Fruit fly (Drosophila melanogaster) whole organism, embryonic: Measurements from ENCODE around the gene GatB.

Experiments used
- Abd-B ChIP-seq: fragments of 200-800 bp; sonication (Bioruptor generic); optimal IDR thresholded peaks from 2 replicates; lab custom pipeline; 2018; ENCODE audit warnings: missing biosample characterization, mild to moderate bottlenecking, missing genetic modification characterization, moderate library complexity
- Antp ChIP-seq: fragments of 200-800 bp; sonication (Bioruptor generic); optimal IDR thresholded peaks from 3 replicates; lab custom pipeline; 2016; ENCODE audit warnings: missing biosample characterization, missing genetic modification characterization
- Atf3 ChIP-seq: fragments of 200-800 bp; sonication (Bioruptor generic); optimal IDR thresholded peaks from 3 replicates; lab custom pipeline; 2016; ENCODE audit warnings: missing biosample characterization, missing genetic modification characterization
- Bteb2 ChIP-seq: fragments of 200-800 bp; sonication (Bioruptor generic); optimal IDR thresholded peaks from 2 replicates; lab custom pipeline; 2016; ENCODE audit warnings: missing biosample characterization, missing genetic modification characterization
- CG10274 ChIP-seq: fragments of 200-800 bp; sonication (Bioruptor generic); optimal IDR thresholded peaks from 3 replicates; lab custom pipeline; 2017; ENCODE audit warnings: missing biosample characterization, mild to moderate bottlenecking, missing genetic modification characterization
- CG10543 ChIP-seq: fragments of 200-800 bp; sonication (Bioruptor generic); optimal IDR thresholded peaks from 3 replicates; lab custom pipeline; 2017; ENCODE audit warnings: missing biosample characterization, mild to moderate bottlenecking, missing genetic modification characterization, moderate library complexity
- CG11398 ChIP-seq: fragments of 200-800 bp; sonication (Bioruptor generic); optimal IDR thresholded peaks from 2 replicates; lab custom pipeline; 2016; ENCODE audit warnings: missing biosample characterization, missing genetic modification characterization
- CG11504 ChIP-seq: fragments of 200-800 bp; sonication (Bioruptor generic); optimal IDR thresholded peaks from 3 replicates; lab custom pipeline; 2019; ENCODE audit warnings: missing biosample characterization, mild to moderate bottlenecking, missing genetic modification characterization, moderate library complexity
- CG15073 ChIP-seq: fragments of 200-800 bp; sonication (Bioruptor generic); optimal IDR thresholded peaks from 2 replicates; lab custom pipeline; 2016; ENCODE audit warnings: missing biosample characterization, missing genetic modification characterization
- CG15269 ChIP-seq: fragments of 200-800 bp; sonication (Bioruptor generic); optimal IDR thresholded peaks from 2 replicates; lab custom pipeline; 2018; ENCODE audit warnings: missing biosample characterization, mild to moderate bottlenecking, missing genetic modification characterization, moderate library complexity
- CG1529 ChIP-seq: fragments of 200-800 bp; sonication (Bioruptor generic); optimal IDR thresholded peaks from 3 replicates; lab custom pipeline; 2018; ENCODE audit warnings: missing biosample characterization, missing genetic modification characterization
- CG16813 ChIP-seq: fragments of 200-800 bp; sonication (Bioruptor generic); IDR thresholded peaks from 3 replicates; pipeline ENCODE4 v1.3.6; 2022; ENCODE audit warnings: missing biosample characterization, missing genetic modification characterization; ENCODE audit not compliant: partially characterized antibody
- CG16863 ChIP-seq: fragments of 200-800 bp; sonication (Bioruptor generic); optimal IDR thresholded peaks from 3 replicates; lab custom pipeline; 2016; ENCODE audit warnings: missing biosample characterization, missing genetic modification characterization
- CG18476 ChIP-seq: fragments of 200-800 bp; sonication (Bioruptor generic); optimal IDR thresholded peaks from 2 replicates; lab custom pipeline; 2016; ENCODE audit warnings: missing biosample characterization, mild to moderate bottlenecking, missing genetic modification characterization
- CG2202 ChIP-seq: fragments of 200-800 bp; sonication (Bioruptor generic); optimal IDR thresholded peaks from 2 replicates; lab custom pipeline; 2018; ENCODE audit warnings: missing biosample characterization, mild to moderate bottlenecking, missing genetic modification characterization
- CG30020 ChIP-seq: fragments of 200-800 bp; optimal IDR thresholded peaks from 2 replicates; lab custom pipeline; 2019; ENCODE audit warnings: missing biosample characterization, mild to moderate bottlenecking, missing genetic modification characterization, moderate library complexity
- CG3065 ChIP-seq: fragments of 200-800 bp; sonication (Bioruptor generic); optimal IDR thresholded peaks from 2 replicates; lab custom pipeline; 2016; ENCODE audit warnings: missing biosample characterization, missing genetic modification characterization
- CG3847 ChIP-seq: fragments of 200-800 bp; sonication (Bioruptor generic); IDR thresholded peaks from 2 replicates; pipeline ENCODE4 v1.3.6; 2022; ENCODE audit warnings: missing biosample characterization, missing genetic modification characterization
- CG4404 ChIP-seq: fragments of 200-800 bp; sonication (Bioruptor generic); IDR thresholded peaks from 2 replicates; pipeline ENCODE4 v1.3.6; 2022; ENCODE audit warnings: missing biosample characterization, missing genetic modification characterization
- CG6175 ChIP-seq: fragments of 200-800 bp; sonication (Bioruptor generic); IDR thresholded peaks from 3 replicates; pipeline ENCODE4 v1.3.6; 2022; ENCODE audit warnings: missing biosample characterization, missing genetic modification characterization
- CG7357 ChIP-seq: fragments of 200-800 bp; sonication (Bioruptor generic); IDR thresholded peaks from 3 replicates; pipeline ENCODE4 v1.3.6; 2022; ENCODE audit warnings: missing biosample characterization, missing genetic modification characterization
- CG8944 ChIP-seq: fragments of 200-800 bp; sonication (Bioruptor generic); optimal IDR thresholded peaks from 3 replicates; lab custom pipeline; 2016; ENCODE audit warnings: missing biosample characterization, missing genetic modification characterization
- Dfd ChIP-seq, 2 experiments: fragments of >200 bp; optimal IDR thresholded peaks; 2 replicates each; lab custom pipeline; 2017; ENCODE audit warnings: missing biosample characterization in 2 of 2, missing genetic modification characterization in 2 of 2
- Dp ChIP-seq: fragments of 200-800 bp; sonication (Bioruptor generic); optimal IDR thresholded peaks from 2 replicates; lab custom pipeline; 2018; ENCODE audit warnings: missing biosample characterization, mild to moderate bottlenecking, missing genetic modification characterization, moderate library complexity
- ERR ChIP-seq: fragments of 200-800 bp; sonication (Bioruptor generic); optimal IDR thresholded peaks from 2 replicates; lab custom pipeline; 2016; ENCODE audit warnings: missing biosample characterization, missing genetic modification characterization
- Ets97D ChIP-seq: fragments of 200-800 bp; sonication (Bioruptor generic); optimal IDR thresholded peaks from 3 replicates; lab custom pipeline; 2016; ENCODE audit warnings: missing biosample characterization, missing genetic modification characterization
- H15 ChIP-seq: fragments of 200-800 bp; sonication (Bioruptor generic); IDR thresholded peaks from 3 replicates; pipeline ENCODE4 v1.3.6; 2022; ENCODE audit warnings: missing biosample characterization, missing genetic modification characterization
- Max ChIP-seq: fragments of 200-800 bp; sonication (Bioruptor generic); optimal IDR thresholded peaks from 2 replicates; lab custom pipeline; 2016; ENCODE audit warnings: missing biosample characterization, mild to moderate bottlenecking, missing genetic modification characterization
- PHDP ChIP-seq: fragments of 200-800 bp; sonication (Bioruptor generic); optimal IDR thresholded peaks from 3 replicates; lab custom pipeline; 2018; ENCODE audit warnings: missing biosample characterization, mild to moderate bottlenecking, missing genetic modification characterization, moderate library complexity
- Stat92E ChIP-seq, 3 experiments: fragments of >200 bp in 2 of 3; fragments of 200-800 bp in 1 of 3; sonication (Bioruptor generic) in 1 of 3; optimal IDR thresholded peaks; 2 replicates each; lab custom pipeline; 2017 to 2019; ENCODE audit warnings: missing biosample characterization in 3 of 3, missing genetic modification characterization in 3 of 3, mild to moderate bottlenecking in 1 of 3, moderate library complexity in 1 of 3
- az2 ChIP-seq: fragments of 200-800 bp; sonication (Bioruptor generic); optimal IDR thresholded peaks from 3 replicates; lab custom pipeline; 2016; ENCODE audit warnings: missing biosample characterization, missing genetic modification characterization
- cato ChIP-seq: fragments of 200-800 bp; sonication (Bioruptor generic); optimal IDR thresholded peaks from 2 replicates; lab custom pipeline; 2016; ENCODE audit warnings: missing biosample characterization, missing genetic modification characterization, borderline replicate concordance
- chif ChIP-seq, 2 experiments: fragments of 200-800 bp; sonication (Bioruptor generic); optimal IDR thresholded peaks; 3 replicates each; lab custom pipeline; 2016; ENCODE audit warnings: missing biosample characterization in 2 of 2, missing genetic modification characterization in 2 of 2
- chn ChIP-seq: fragments of 200-800 bp; sonication (Bioruptor generic); optimal IDR thresholded peaks from 2 replicates; lab custom pipeline; 2016; ENCODE audit warnings: missing biosample characterization, missing genetic modification characterization
- crp ChIP-seq, 2 experiments: fragments of 200-800 bp; sonication (Bioruptor generic); optimal IDR thresholded peaks; 2 replicates in 1 of 2; 3 replicates in 1 of 2; lab custom pipeline; 2017; ENCODE audit warnings: missing biosample characterization in 2 of 2, missing genetic modification characterization in 2 of 2, mild to moderate bottlenecking in 1 of 2, moderate library complexity in 1 of 2
- dmrt11E ChIP-seq: fragments of 200-800 bp; sonication (Bioruptor generic); optimal IDR thresholded peaks from 3 replicates; lab custom pipeline; 2018; ENCODE audit warnings: missing biosample characterization, mild to moderate bottlenecking, missing genetic modification characterization, moderate library complexity
- fd96Cb ChIP-seq: fragments of 200-800 bp; sonication (Bioruptor generic); optimal IDR thresholded peaks from 2 replicates; lab custom pipeline; 2018; ENCODE audit warnings: missing biosample characterization, mild to moderate bottlenecking, missing genetic modification characterization, moderate library complexity
- grau ChIP-seq: fragments of 200-800 bp; optimal IDR thresholded peaks from 3 replicates; lab custom pipeline; 2019; ENCODE audit warnings: missing biosample characterization, mild to moderate bottlenecking, missing genetic modification characterization, moderate library complexity
- ham ChIP-seq: fragments of 200-800 bp; sonication (Bioruptor generic); IDR thresholded peaks from 2 replicates; pipeline ENCODE4 v1.3.6; 2022; ENCODE audit warnings: missing biosample characterization, missing genetic modification characterization
- hth ChIP-seq: fragments of >200 bp; optimal IDR thresholded peaks from 2 replicates; lab custom pipeline; 2017; ENCODE audit warnings: inconsistent platforms
- insv ChIP-seq, 2 experiments: fragments of 200-800 bp; sonication (Bioruptor generic); optimal IDR thresholded peaks; 3 replicates each; lab custom pipeline; 2016 to 2018; ENCODE audit warnings: missing biosample characterization in 2 of 2, missing genetic modification characterization in 2 of 2
- kay ChIP-seq: fragments of 200-800 bp; sonication (Bioruptor generic); optimal IDR thresholded peaks from 2 replicates; lab custom pipeline; 2016; ENCODE audit warnings: missing biosample characterization, missing genetic modification characterization
- luna ChIP-seq: fragments of 200-800 bp; sonication (Bioruptor generic); optimal IDR thresholded peaks from 2 replicates; lab custom pipeline; 2016; ENCODE audit warnings: missing biosample characterization, missing genetic modification characterization
- mam ChIP-seq: fragments of 200-800 bp; sonication (Bioruptor generic); optimal IDR thresholded peaks from 3 replicates; lab custom pipeline; 2016; ENCODE audit warnings: missing biosample characterization, missing genetic modification characterization
- pb ChIP-seq: fragments of 200-800 bp; sonication (Bioruptor generic); optimal IDR thresholded peaks from 3 replicates; lab custom pipeline; 2016; ENCODE audit warnings: missing biosample characterization, missing genetic modification characterization
- peb ChIP-seq: fragments of 200-800 bp; sonication (Bioruptor generic); IDR thresholded peaks from 2 replicates; pipeline ENCODE4 v1.3.6; 2022; ENCODE audit warnings: missing biosample characterization, missing genetic modification characterization
- pho ChIP-seq: fragments of 200-800 bp; sonication (Bioruptor generic); optimal IDR thresholded peaks from 2 replicates; lab custom pipeline; 2016; ENCODE audit warnings: missing biosample characterization, missing genetic modification characterization
- run ChIP-seq: fragments of 200-800 bp; sonication (Bioruptor generic); optimal IDR thresholded peaks from 3 replicates; lab custom pipeline; 2018; ENCODE audit warnings: missing biosample characterization, mild to moderate bottlenecking, missing genetic modification characterization
- sc ChIP-seq, 3 experiments: fragments of >200 bp in 2 of 3; fragments of 200-800 bp in 1 of 3; sonication (Bioruptor generic) in 1 of 3; optimal IDR thresholded peaks; 2 replicates in 2 of 3; 3 replicates in 1 of 3; lab custom pipeline; 2017; ENCODE audit warnings: mild to moderate bottlenecking in 1 of 3, missing biosample characterization in 1 of 3, missing genetic modification characterization in 1 of 3, missing genetic modification reagents in 1 of 3
- schlank ChIP-seq: fragments of 200-800 bp; sonication (Bioruptor generic); optimal IDR thresholded peaks from 2 replicates; lab custom pipeline; 2018; ENCODE audit warnings: missing biosample characterization, mild to moderate bottlenecking, missing genetic modification characterization
- so ChIP-seq: fragments of 200-800 bp; sonication (Bioruptor generic); IDR thresholded peaks from 3 replicates; pipeline ENCODE4 v1.3.6; 2022; ENCODE audit warnings: missing biosample characterization, missing genetic modification characterization

Gene GatB

dm6 chr3R:24163556-24164022 is 33.5 kb upstream of the GatB start, which contains the start of gene Apc2 (continued):
- TF ChIP-seq Ets97D (peak; percentile 8), pb (GFP tag; lab: Kevin White, UChicago) (no peak), CG15073 (GFP tag; lab: Kevin White, UChicago) (no peak), H15 (GFP tag; lab: Robert Waterston, UW) (no peak), CG11504 (tag; lab: Kevin White, UChicago) (peak; percentile 74), CG3847 (no peak), dmrt11E (tag; lab: Kevin White, UChicago) (peak; percentile 64), run (tag; lab: Kevin White, UChicago) (no peak), Max (peak; percentile 35), cato (peak; percentile 3), Dfd (GFP tag; optimal IDR thresholded peaks at IDR 0.05; lab: Kevin White, UChicago) (no peak), pho (GFP tag; lab: Kevin White, UChicago) (peak; percentile 2), Abd-B (GFP tag; lab: Kevin White, UChicago) (peak; percentile 72), luna (GFP tag; lab: Kevin White, UChicago) (no peak), chif (GFP tag; optimal IDR thresholded peaks at IDR 0.05; lab: Kevin White, UChicago) (peak in 1 of 2 experiments; percentile 25), sc (optimal IDR thresholded peaks at IDR 0.05; lab: Kevin White, UChicago) (no peak), sc (GFP tag; optimal IDR thresholded peaks at IDR 0.05; lab: Kevin White, UChicago) (peak; percentile 37), hth (lab: Kevin White, UChicago) (no peak), Atf3 (GFP tag; lab: Kevin White, UChicago) (no peak), grau (tag; lab: Kevin White, UChicago) (peak; percentile 71), CG2202 (tag; lab: Kevin White, UChicago) (no peak), peb (GFP tag; lab: Robert Waterston, UW) (no peak), CG30020 (tag; lab: Kevin White, UChicago) (peak; percentile 55), CG15269 (tag; lab: Kevin White, UChicago) (peak; percentile 67), schlank (tag; lab: Kevin White, UChicago) (no peak), CG7357 (GFP tag; lab: Robert Waterston, UW) (peak; percentile 35; the same call in 1 of the 3 replicates), ham (GFP tag; lab: Robert Waterston, UW) (no peak), CG10274 (GFP tag; lab: Kevin White, UChicago) (no peak), CG8944 (GFP tag; lab: Kevin White, UChicago) (no peak), CG1529 (GFP tag; lab: Kevin White, UChicago) (no peak), crp (GFP tag; optimal IDR thresholded peaks at IDR 0.05; lab: Kevin White, UChicago) (peak; percentile 12 to 84), fd96Cb (tag; lab: Kevin White, UChicago) (peak; percentile 62), ERR (GFP tag; lab: Kevin White, UChicago) (no peak), mam (GFP tag; lab: Kevin White, UChicago) (peak; percentile 41), CG18476 (GFP tag; lab: Kevin White, UChicago) (peak; percentile 61), PHDP (tag; lab: Kevin White, UChicago) (peak; percentile 53), CG11398 (GFP tag; lab: Kevin White, UChicago) (no peak), Bteb2 (GFP tag; lab: Kevin White, UChicago) (no peak), kay (GFP tag; lab: Kevin White, UChicago) (no peak), insv (GFP tag; optimal IDR thresholded peaks at IDR 0.05; lab: Kevin White, UChicago) (no peak), CG10543 (GFP tag; lab: Kevin White, UChicago) (peak; percentile 30), CG16813 (GFP tag; lab: Robert Waterston, UW) (peak; percentile 51; the same call in 1 of the 3 replicates), chn (GFP tag; lab: Kevin White, UChicago) (no peak), so (GFP tag; lab: Robert Waterston, UW) (no peak), CG3065 (GFP tag; lab: Kevin White, UChicago) (no peak), az2 (peak; percentile 72), CG6175 (no peak), CG4404 (GFP tag; lab: Robert Waterston, UW) (peak; percentile 56), CG16863 (GFP tag; lab: Kevin White, UChicago) (peak; percentile 11), Dp (GFP tag; lab: Kevin White, UChicago) (peak; percentile 17), Stat92E (GFP tag; optimal IDR thresholded peaks at IDR 0.05; lab: Kevin White, UChicago) (peak in 1 of 3 experiments; percentile 24), Antp (GFP tag; lab: Kevin White, UChicago) (no peak)
